Worm (Caenorhabditis elegans) whole organism, L2 larva: ENCODE results near the gene nlp-31.

ENCODE experiments used
- ama-1 ChIP-seq: fragments of 150-350 bp; optimal IDR thresholded peaks from 2 replicates; lab custom pipeline; 2018; ENCODE audit warnings: inconsistent platforms
- dmd-4 ChIP-seq: sonication (generic microtip); optimal IDR thresholded peaks from 2 replicates; lab custom pipeline; 2017; ENCODE audit warnings: missing biosample characterization, missing genetic modification characterization
- mdl-1 ChIP-seq, 2 experiments: fragments of 150-350 bp in 1 of 2; sonication (generic microtip) in 1 of 2; optimal IDR thresholded peaks; 2 replicates each; lab custom pipeline; 2017; ENCODE audit warnings: missing biosample characterization in 2 of 2, missing genetic modification characterization in 2 of 2
- nhr-12 ChIP-seq: fragments of 150-350 bp; optimal IDR thresholded peaks from 2 replicates; lab custom pipeline; 2014; ENCODE audit warnings: missing biosample characterization, missing genetic modification characterization

ce11 chrV:3987616-3988015 is 7.8 kb downstream of the nlp-31 start, which contains the start of gene nlp-28:
- TF ChIP-seq dmd-4 (tag; lab: Kevin White, UChicago) (no peak), mdl-1 (tag; optimal IDR thresholded peaks at IDR 0.05; lab: Kevin White, UChicago) (no peak), ama-1 (lab: Kevin White, UChicago) (no peak), nhr-12 (tag; lab: Kevin White, UChicago) (no peak)
